Fruit fly (Drosophila melanogaster): ENCODE data around the gene CG2182.

Gene CG2182

dm6 chr3R:5658984-5659802, 519 bp downstream of the CG2182 start (continued):
- TF ChIP-seq CG8119 (GFP tag; IDR thresholded peaks at IDR 0.05) (peak; percentile 19; the same call in 1 of the 3 replicates), ss (GFP tag; optimal IDR thresholded peaks at IDR 0.05) (no peak), spab (GFP tag; optimal IDR thresholded peaks at IDR 0.05) (no peak), CG34406 (GFP tag; optimal IDR thresholded peaks at IDR 0.05) (no peak), CG16779 (tag; optimal IDR thresholded peaks at IDR 0.05) (no peak), Hr39 (GFP tag; optimal IDR thresholded peaks at IDR 0.05) (no peak)

DNA sequence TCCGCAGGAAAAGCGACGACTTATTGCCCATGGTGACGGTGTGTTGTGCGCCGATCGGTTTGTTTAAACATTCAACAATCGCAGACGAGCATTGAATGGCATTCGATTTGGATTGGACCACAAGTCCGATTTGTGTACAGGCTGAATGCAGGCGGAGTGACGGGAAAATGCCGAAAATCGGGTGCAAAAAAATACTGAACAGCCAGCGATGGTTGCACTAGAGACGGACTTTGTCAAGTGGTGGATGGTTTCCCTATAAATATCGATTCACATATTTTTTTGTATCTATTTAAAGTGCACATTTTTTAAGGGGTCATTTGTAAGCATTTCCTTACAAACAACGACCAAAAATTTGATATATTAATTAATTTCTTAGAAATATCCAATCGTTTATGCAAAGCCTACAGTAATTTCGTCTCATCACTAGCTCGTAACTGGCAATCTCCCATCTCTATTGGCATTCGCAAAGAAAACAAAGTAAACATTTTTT, 5.0 kb downstream of the CG2182 start, which contains the start of the genes elm and MED27:
elm (minus strand) TSS at position 170 of the 490 bp plus-strand sequence.
MED27 (plus strand) TSS at position 448 of the 490 bp plus-strand sequence.
- TF ChIP-seq salr (GFP tag; optimal IDR thresholded peaks at IDR 0.05) (peak; percentile 66 to 79), CG3032 (tag; optimal IDR thresholded peaks at IDR 0.05) (peak; percentile 93), achi (GFP tag; optimal IDR thresholded peaks at IDR 0.05) (peak; percentile 89), CG6163 (GFP tag; IDR thresholded peaks at IDR 0.05) (peak; percentile 87), acj6 (GFP tag; optimal IDR thresholded peaks at IDR 0.05) (peak; percentile 94), net (GFP tag; optimal IDR thresholded peaks at IDR 0.05) (peak; percentile 83), cyc (GFP tag; optimal IDR thresholded peaks at IDR 0.05) (peak; percentile 95), CG16779 (tag; optimal IDR thresholded peaks at IDR 0.05) (no peak), Ets21C (GFP tag; optimal IDR thresholded peaks at IDR 0.05) (peak; percentile 95), fd85E (GFP tag; optimal IDR thresholded peaks at IDR 0.05) (no peak), CG8632 (GFP tag; optimal IDR thresholded peaks at IDR 0.05) (peak; percentile 83), Hr38 (GFP tag; optimal IDR thresholded peaks at IDR 0.05) (peak; percentile 44), CG34406 (GFP tag; optimal IDR thresholded peaks at IDR 0.05) (peak; percentile 86), CG10631 (GFP tag; optimal IDR thresholded peaks at IDR 0.05) (peak; percentile 94), Ets96B (tag; optimal IDR thresholded peaks at IDR 0.05) (peak; percentile 87), CG1621 (tag; optimal IDR thresholded peaks at IDR 0.05) (peak; percentile 81), CG4318 (GFP tag; optimal IDR thresholded peaks at IDR 0.05) (no peak), Gug (GFP tag; IDR thresholded peaks at IDR 0.05) (peak; percentile 88), Eip78C (GFP tag) (peak; percentile 95), ss (GFP tag; optimal IDR thresholded peaks at IDR 0.05) (peak; percentile 62 to 85), vri (GFP tag; optimal IDR thresholded peaks at IDR 0.05) (peak; percentile 85), Eip75B (GFP tag; optimal IDR thresholded peaks at IDR 0.05) (peak; percentile 89), lz (GFP tag; optimal IDR thresholded peaks at IDR 0.05) (peak; percentile 96), CG32006 (GFP tag; optimal IDR thresholded peaks at IDR 0.05) (peak; percentile 88), topi (GFP tag; optimal IDR thresholded peaks at IDR 0.05) (peak; percentile 92), eg (GFP tag; IDR thresholded peaks at IDR 0.05) (peak; percentile 86), fkh (GFP tag; optimal IDR thresholded peaks at IDR 0.05) (peak; percentile 96), Smox (GFP tag; optimal IDR thresholded peaks at IDR 0.05) (peak; percentile 92), Sox15 (GFP tag; optimal IDR thresholded peaks at IDR 0.05) (peak; percentile 94), CG31627 (GFP tag; optimal IDR thresholded peaks at IDR 0.05) (peak; percentile 97), CG9139 (GFP tag; optimal IDR thresholded peaks at IDR 0.05) (no peak), CG8119 (GFP tag; IDR thresholded peaks at IDR 0.05) (peak; percentile 84), CG11902 (GFP tag; optimal IDR thresholded peaks at IDR 0.05) (peak; percentile 93), dsx (GFP tag; optimal IDR thresholded peaks at IDR 0.05; ENCODE audit: poor library complexity, severe bottlenecking) (peak; percentile 88), CG10669 (GFP tag; optimal IDR thresholded peaks at IDR 0.05) (peak; percentile 82), fd59A (GFP tag; optimal IDR thresholded peaks at IDR 0.05) (peak; percentile 80), Met (GFP tag; optimal IDR thresholded peaks at IDR 0.05) (peak; percentile 92), CG7368 (GFP tag; optimal IDR thresholded peaks at IDR 0.05) (peak; percentile 71), CG11762 (GFP tag; optimal IDR thresholded peaks at IDR 0.05; ENCODE audit: insufficient read depth) (peak; percentile 81), CG11294 (GFP tag; IDR thresholded peaks at IDR 0.05) (peak; percentile 67; the same call in 1 of the 2 replicates), CG15336 (GFP tag; IDR thresholded peaks at IDR 0.05) (peak; percentile 74), CG6808 (GFP tag; optimal IDR thresholded peaks at IDR 0.05) (peak; percentile 78), OdsH (GFP tag; optimal IDR thresholded peaks at IDR 0.05) (peak; percentile 94), Sox14 (GFP tag; optimal IDR thresholded peaks at IDR 0.05) (peak; percentile 95), esn (GFP tag; optimal IDR thresholded peaks at IDR 0.05) (peak; percentile 94)

Data from whole organism, prepupa.